Worm (Caenorhabditis elegans) whole organism, late embryonic: Measurements from ENCODE around the gene lst-5.

ENCODE experiments used
- C08G9.2 ChIP-seq: sonication (generic microtip); optimal IDR thresholded peaks from 2 replicates; lab custom pipeline; 2016; ENCODE audit warnings: mild to moderate bottlenecking, missing genetic modification characterization, moderate library complexity, missing compliant biosample characterization
- K02D7.2 ChIP-seq: sonication (generic microtip); optimal IDR thresholded peaks from 2 replicates; lab custom pipeline; 2017; ENCODE audit warnings: mild to moderate bottlenecking, missing genetic modification characterization, missing compliant biosample characterization
- T23F11.4 ChIP-seq: fragments of 200-800 bp; sonication (Bioruptor generic); optimal IDR thresholded peaks from 2 replicates; lab custom pipeline; 2018; ENCODE audit warnings: mild to moderate bottlenecking, missing genetic modification characterization, missing compliant biosample characterization
- Y22D7AL.16 ChIP-seq: sonication (generic microtip); optimal IDR thresholded peaks from 2 replicates; lab custom pipeline; 2016; ENCODE audit warnings: missing genetic modification characterization, missing compliant biosample characterization
- ahr-1 ChIP-seq: sonication (generic microtip); optimal IDR thresholded peaks from 2 replicates; lab custom pipeline; 2016; ENCODE audit warnings: missing genetic modification characterization, missing compliant biosample characterization
- ceh-19 ChIP-seq: fragments of 200-800 bp; sonication (Bioruptor generic); optimal IDR thresholded peaks from 2 replicates; lab custom pipeline; 2018; ENCODE audit warnings: mild to moderate bottlenecking, missing genetic modification characterization, missing compliant biosample characterization
- ceh-2 ChIP-seq: sonication (generic microtip); optimal IDR thresholded peaks from 2 replicates; lab custom pipeline; 2016; ENCODE audit warnings: missing genotype, missing genetic modification characterization, missing compliant biosample characterization
- ceh-22 ChIP-seq: sonication (generic microtip); optimal IDR thresholded peaks from 2 replicates; lab custom pipeline; 2017; ENCODE audit warnings: missing biosample characterization, missing genetic modification characterization
- ceh-24 ChIP-seq: sonication (generic microtip); optimal IDR thresholded peaks from 2 replicates; lab custom pipeline; 2016; ENCODE audit warnings: mild to moderate bottlenecking, missing genetic modification characterization, missing compliant biosample characterization
- ceh-31 ChIP-seq: sonication (generic microtip); optimal IDR thresholded peaks from 2 replicates; lab custom pipeline; 2016; ENCODE audit warnings: missing genetic modification characterization, missing compliant biosample characterization
- ceh-34 ChIP-seq: sonication (generic microtip); optimal IDR thresholded peaks from 2 replicates; lab custom pipeline; 2016; ENCODE audit warnings: mild to moderate bottlenecking, missing genetic modification characterization, missing compliant biosample characterization
- ceh-48 ChIP-seq: sonication (generic microtip); optimal IDR thresholded peaks from 2 replicates; lab custom pipeline; 2016; ENCODE audit warnings: missing genetic modification characterization, inconsistent platforms, missing compliant biosample characterization
- ceh-9 ChIP-seq: sonication (generic microtip); optimal IDR thresholded peaks from 2 replicates; lab custom pipeline; 2016; ENCODE audit warnings: mild to moderate bottlenecking, missing genetic modification characterization, inconsistent platforms, missing compliant biosample characterization
- che-1 ChIP-seq: sonication (generic microtip); optimal IDR thresholded peaks from 2 replicates; lab custom pipeline; 2016; ENCODE audit warnings: mild to moderate bottlenecking, missing genetic modification characterization, missing compliant biosample characterization
- fax-1 ChIP-seq: sonication (generic microtip); optimal IDR thresholded peaks from 2 replicates; lab custom pipeline; 2016; ENCODE audit warnings: missing genotype, missing genetic modification characterization, missing compliant biosample characterization
- fkh-6 ChIP-seq: sonication (generic microtip); optimal IDR thresholded peaks from 2 replicates; lab custom pipeline; 2016; ENCODE audit warnings: missing genetic modification characterization, missing compliant biosample characterization
- gmeb-2 ChIP-seq: sonication (generic microtip); optimal IDR thresholded peaks from 2 replicates; lab custom pipeline; 2016; ENCODE audit warnings: missing genetic modification characterization, inconsistent platforms, missing compliant biosample characterization
- hlh-13 ChIP-seq: fragments of 200-800 bp; sonication (Bioruptor generic); optimal IDR thresholded peaks from 2 replicates; lab custom pipeline; 2018; ENCODE audit warnings: mild to moderate bottlenecking, missing genetic modification characterization, missing compliant biosample characterization
- hlh-30 ChIP-seq: sonication (generic microtip); optimal IDR thresholded peaks from 2 replicates; lab custom pipeline; 2017; ENCODE audit warnings: antibody characterized with exemption, missing genetic modification characterization, missing compliant biosample characterization; ENCODE audit not compliant: insufficient read depth
- lin-11 ChIP-seq: fragments of 200-800 bp; sonication (Bioruptor generic); optimal IDR thresholded peaks from 2 replicates; lab custom pipeline; 2018; ENCODE audit warnings: mild to moderate bottlenecking, missing genetic modification characterization, missing compliant biosample characterization
- madf-2 ChIP-seq: sonication (generic microtip); optimal IDR thresholded peaks from 2 replicates; lab custom pipeline; 2017; ENCODE audit warnings: missing genetic modification characterization, missing compliant biosample characterization
- nhr-232 ChIP-seq: sonication (generic microtip); optimal IDR thresholded peaks from 2 replicates; lab custom pipeline; 2016; ENCODE audit warnings: missing genetic modification characterization, missing compliant biosample characterization
- odd-2 ChIP-seq: sonication (generic microtip); optimal IDR thresholded peaks from 2 replicates; lab custom pipeline; 2017; ENCODE audit warnings: antibody characterized with exemption, mild to moderate bottlenecking, missing genetic modification characterization, missing compliant biosample characterization
- pag-3 ChIP-seq: sonication (generic microtip); optimal IDR thresholded peaks from 2 replicates; lab custom pipeline; 2016; ENCODE audit warnings: missing compliant biosample characterization, missing genetic modification characterization, borderline replicate concordance
- pat-9 ChIP-seq: fragments of 200-800 bp; sonication (Bioruptor generic); optimal IDR thresholded peaks from 2 replicates; lab custom pipeline; 2018; ENCODE audit warnings: mild to moderate bottlenecking, missing genetic modification characterization, moderate library complexity, missing compliant biosample characterization
- pax-1 ChIP-seq: fragments of 150-350 bp; optimal IDR thresholded peaks from 2 replicates; lab custom pipeline; 2014; ENCODE audit warnings: missing biosample characterization, missing genetic modification characterization
- pha-4 ChIP-seq: fragments of 150-350 bp; optimal IDR thresholded peaks from 2 replicates; lab custom pipeline; 2018; ENCODE audit warnings: missing biosample characterization, missing genetic modification reagents, missing genetic modification characterization
- pqm-1 ChIP-seq: sonication (generic microtip); optimal IDR thresholded peaks from 2 replicates; lab custom pipeline; 2016; ENCODE audit warnings: missing genetic modification characterization, missing compliant biosample characterization
- pros-1 ChIP-seq: fragments of 150-350 bp; optimal IDR thresholded peaks from 2 replicates; lab custom pipeline; 2014; ENCODE audit warnings: missing biosample characterization, missing genetic modification reagents, missing genetic modification characterization
- ref-2 ChIP-seq: sonication (generic microtip); optimal IDR thresholded peaks from 2 replicates; lab custom pipeline; 2016; ENCODE audit warnings: missing genetic modification characterization, missing compliant biosample characterization
- tbx-7 ChIP-seq: sonication (generic microtip); optimal IDR thresholded peaks from 2 replicates; lab custom pipeline; 2016; ENCODE audit warnings: missing genotype, missing genetic modification characterization, missing compliant biosample characterization
- unc-3 ChIP-seq, 2 experiments: fragments of 200-800 bp in 1 of 2; sonication (Bioruptor generic) in 1 of 2; sonication (generic microtip) in 1 of 2; conservative IDR thresholded peaks in 1 of 2; optimal IDR thresholded peaks in 1 of 2; 2 replicates each; pipeline versions ENCODE4 v1.3.6 to Lab custom; 2016 to 2022; ENCODE audit warnings: missing compliant biosample characterization in 2 of 2, missing genetic modification characterization in 2 of 2, missing genetic modification reagents in 1 of 2
- unc-86 ChIP-seq: sonication (generic microtip); optimal IDR thresholded peaks from 2 replicates; lab custom pipeline; 2016; ENCODE audit warnings: missing genetic modification characterization, missing compliant biosample characterization
- ztf-16 ChIP-seq: sonication (generic microtip); optimal IDR thresholded peaks from 2 replicates; lab custom pipeline; 2017; ENCODE audit warnings: missing genetic modification characterization, missing compliant biosample characterization

lst-5 gene

ce11 chrII:7053649-7054048 lies 30.9 kb downstream of the lst-5 start, which contains the start of gene ZK1127.4:
TSS of gene ZK1127.4 (plus strand) at chrII:7053949.
- TF ChIP-seq unc-3 (GFP tag; conservative IDR thresholded peaks at IDR 0.05; lab: Robert Waterston, UW) (no peak), unc-3 (tag; optimal IDR thresholded peaks at IDR 0.05; lab: Kevin White, UChicago) (no peak), ceh-31 (tag; lab: Kevin White, UChicago) (no peak), Y22D7AL.16 (no peak), hlh-13 (no peak), ceh-22 (tag; lab: Kevin White, UChicago) (no peak), pros-1 (tag; lab: Kevin White, UChicago) (no peak), nhr-232 (no peak), C08G9.2 (tag; lab: Kevin White, UChicago) (no peak), ceh-19 (GFP tag; lab: Kevin White, UChicago) (no peak)

DNA sequence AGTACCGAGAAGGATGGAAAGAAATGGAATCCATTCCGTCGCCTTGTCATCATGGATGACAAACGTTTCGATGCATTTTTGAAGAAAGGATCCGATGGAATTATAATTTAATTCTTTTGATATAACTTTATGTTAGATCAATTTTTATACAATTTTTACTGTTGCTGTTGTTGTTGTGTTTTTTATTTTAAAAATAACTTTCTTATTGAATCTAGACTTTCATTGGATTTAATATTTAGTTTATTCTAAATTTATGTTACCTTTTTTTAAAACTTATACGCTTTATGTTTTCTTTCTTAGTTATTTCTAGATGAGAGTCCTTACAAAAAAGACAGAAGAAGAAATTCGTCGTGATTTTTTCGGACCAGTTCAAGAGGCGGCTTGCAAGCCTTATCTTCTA lies 32.3 kb downstream of the lst-5 start, which contains the start of gene ZK1127.3:
ZK1127.3 (plus strand) TSS at position 301 of the 400 bp plus-strand sequence.
- TF ChIP-seq hlh-30 (tag; lab: Kevin White, UChicago) (no peak), fax-1 (tag; lab: Kevin White, UChicago) (no peak), ceh-2 (tag; lab: Kevin White, UChicago) (no peak), ceh-34 (tag; lab: Kevin White, UChicago) (no peak), C08G9.2 (tag; lab: Kevin White, UChicago) (no peak), pat-9 (tag; lab: Kevin White, UChicago) (no peak), unc-3 (GFP tag; conservative IDR thresholded peaks at IDR 0.05; lab: Robert Waterston, UW) (no peak), unc-3 (tag; optimal IDR thresholded peaks at IDR 0.05; lab: Kevin White, UChicago) (no peak), ceh-9 (no peak), ceh-48 (tag; lab: Kevin White, UChicago) (no peak), fkh-6 (tag; lab: Kevin White, UChicago) (no peak)

DNA sequence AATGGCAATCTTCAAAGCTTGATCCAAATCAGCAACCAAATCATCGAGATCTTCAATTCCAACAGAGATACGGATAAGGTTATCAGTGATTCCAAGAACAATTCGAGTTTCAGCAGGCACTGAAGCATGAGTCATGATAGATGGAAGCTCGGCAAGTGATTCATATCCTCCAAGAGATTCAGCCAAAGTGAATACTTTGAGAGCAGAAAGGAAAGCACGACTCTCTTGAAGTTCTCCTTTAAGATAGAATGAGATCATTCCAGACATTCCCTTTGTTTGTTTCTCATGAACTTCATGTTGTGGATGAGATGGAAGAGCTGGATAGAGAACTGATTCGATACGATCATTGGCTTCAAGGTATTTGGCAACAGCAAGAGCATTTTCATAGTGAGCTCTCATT lies 33.6 kb downstream of the lst-5 start:
- TF ChIP-seq gmeb-2 (tag; lab: Kevin White, UChicago) (no peak), che-1 (no peak), K02D7.2 (tag; lab: Kevin White, UChicago) (no peak), fax-1 (tag; lab: Kevin White, UChicago) (no peak), odd-2 (tag; lab: Kevin White, UChicago) (no peak), tbx-7 (tag; lab: Kevin White, UChicago) (no peak), unc-86 (tag; lab: Kevin White, UChicago) (no peak), ceh-2 (tag; lab: Kevin White, UChicago) (no peak), lin-11 (tag; lab: Kevin White, UChicago) (no peak), ref-2 (tag; lab: Kevin White, UChicago) (no peak), ceh-24 (tag; lab: Kevin White, UChicago) (no peak), nhr-232 (no peak), pha-4 (tag; lab: Kevin White, UChicago) (no peak), pag-3 (tag; lab: Kevin White, UChicago) (no peak), ceh-34 (tag; lab: Kevin White, UChicago) (no peak)

DNA sequence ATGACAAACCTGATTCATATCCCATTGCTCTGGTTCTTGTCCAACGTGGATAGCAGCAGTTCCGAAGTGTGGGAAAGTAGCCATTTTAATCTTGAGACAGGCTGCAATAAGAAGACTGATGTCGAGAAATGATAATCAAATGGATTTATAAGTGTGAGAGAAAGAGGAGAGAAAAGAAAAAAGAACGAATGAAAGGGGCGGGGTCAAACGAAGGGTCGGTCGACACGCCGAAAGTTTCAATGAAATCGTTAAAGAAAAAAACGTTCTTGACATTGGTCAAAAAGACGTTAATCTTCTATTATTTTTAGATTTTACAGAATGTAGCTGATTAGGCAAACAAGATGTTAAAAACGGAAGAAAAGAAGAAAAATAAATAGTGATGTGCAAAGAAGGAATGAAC lies 35.1 kb downstream of the lst-5 start, which contains the start of gene cth-2:
cth-2 (minus strand) TSS at position 101 of the 400 bp plus-strand sequence.
- no peak for TF ChIP-seq ceh-24 (tag; lab: Kevin White, UChicago)
- no peak for TF ChIP-seq pag-3 (tag; lab: Kevin White, UChicago)
- TF ChIP-seq pqm-1 (tag; lab: Kevin White, UChicago) = no peak
- TF ChIP-seq ztf-16 (tag; lab: Kevin White, UChicago) = no peak
- no peak for TF ChIP-seq madf-2 (tag; lab: Kevin White, UChicago)
- no peak for TF ChIP-seq pat-9 (tag; lab: Kevin White, UChicago)
- TF ChIP-seq ahr-1 = no peak
- no peak for TF ChIP-seq T23F11.4 (GFP tag; lab: Kevin White, UChicago)
- TF ChIP-seq pax-1 (tag; lab: Kevin White, UChicago) = no peak
- no peak for TF ChIP-seq ceh-22 (tag; lab: Kevin White, UChicago)
